Fruit fly (Drosophila melanogaster): ENCODE measurements around the gene Atac2.

dm6 chr2L:18567563-18567962 is 44.5 kb downstream of the Atac2 start:
- TF ChIP-seq Dfd (GFP tag; optimal IDR thresholded peaks at IDR 0.05) = no peak
- peak; percentile 50 for TF ChIP-seq fru (GFP tag; optimal IDR thresholded peaks at IDR 0.05)
- peak; percentile 66 for TF ChIP-seq OdsH (GFP tag; optimal IDR thresholded peaks at IDR 0.05)
- peak; percentile 8 for TF ChIP-seq ey (GFP tag; optimal IDR thresholded peaks at IDR 0.05)
- no peak for TF ChIP-seq sage (GFP tag; optimal IDR thresholded peaks at IDR 0.05)
- TF ChIP-seq br (GFP tag; optimal IDR thresholded peaks at IDR 0.05) = peak; percentile 47
- TF ChIP-seq dl (GFP tag; optimal IDR thresholded peaks at IDR 0.05; ENCODE audit: insufficient read depth in 1 of 2, partially characterized antibody in 2 of 2) = no peak
- peak in 1 of 2 experiments; percentile 64 for TF ChIP-seq foxo (GFP tag; optimal IDR thresholded peaks at IDR 0.05)
- peak; percentile 67 for TF ChIP-seq h (GFP tag; optimal IDR thresholded peaks at IDR 0.05)

Measured in whole organism, wandering third instar larva.